Worm (Caenorhabditis elegans): ENCODE results near the gene F52E1.9.

DNA sequence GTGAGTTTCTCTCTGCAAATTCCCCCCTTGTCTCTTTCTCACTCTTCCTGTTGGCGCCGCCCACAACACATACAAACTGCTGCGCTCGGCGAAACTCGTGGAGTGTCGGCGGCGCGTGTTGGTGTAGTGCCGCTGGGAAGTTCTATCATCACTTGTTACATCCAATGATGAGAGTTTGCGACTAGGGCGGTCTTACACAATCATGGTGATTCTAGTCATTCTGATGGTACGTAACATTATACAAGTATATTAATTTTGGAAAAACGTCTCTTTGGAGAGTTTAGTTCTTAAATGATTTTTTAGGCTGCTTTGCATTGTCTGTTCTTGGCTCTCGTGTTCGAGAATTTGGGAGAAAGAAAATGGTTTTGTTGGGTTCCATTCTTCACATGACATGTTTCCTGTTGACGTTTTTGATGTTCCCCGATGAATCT, 53.5 kb downstream of the F52E1.9 start:
- no peak for TF ChIP-seq tab-1 (GFP tag; IDR thresholded peaks at IDR 0.05)
- no peak for TF ChIP-seq klf-2 (GFP tag; conservative IDR thresholded peaks at IDR 0.05)
